Fruit fly (Drosophila melanogaster) whole organism, embryonic: Measurements from ENCODE around the gene pyx.
A peak's percentile ranks its signal among the peaks of the same experiment; 100 is the strongest.

ENCODE experiments used
- CG12155 ChIP-seq: fragments of 200-800 bp; sonication (Bioruptor generic); optimal IDR thresholded peaks from 3 replicates; lab custom pipeline; 2016; ENCODE audit warnings: missing biosample characterization, missing genetic modification characterization
- CG12236 ChIP-seq: fragments of 200-800 bp; sonication (Bioruptor generic); optimal IDR thresholded peaks from 2 replicates; lab custom pipeline; 2016; ENCODE audit warnings: missing biosample characterization, missing genetic modification characterization
- CG1233 ChIP-seq: fragments of 200-800 bp; sonication (Bioruptor generic); optimal IDR thresholded peaks from 4 replicates; lab custom pipeline; 2018; ENCODE audit warnings: missing biosample characterization, mild to moderate bottlenecking, missing genetic modification characterization
- CG12744 ChIP-seq: fragments of 200-800 bp; sonication (Bioruptor generic); optimal IDR thresholded peaks from 2 replicates; lab custom pipeline; 2016; ENCODE audit warnings: missing biosample characterization, missing genetic modification characterization
- CG13775 ChIP-seq: fragments of 200-800 bp; sonication (Bioruptor generic); optimal IDR thresholded peaks from 3 replicates; lab custom pipeline; 2017; ENCODE audit warnings: missing biosample characterization, mild to moderate bottlenecking, missing genetic modification characterization
- CG14441 ChIP-seq: fragments of 200-800 bp; sonication (Bioruptor generic); IDR thresholded peaks from 2 replicates; pipeline ENCODE4 v1.3.6; 2022; ENCODE audit warnings: missing biosample characterization, missing genetic modification characterization
- CG17328 ChIP-seq: fragments of 200-800 bp; sonication (Bioruptor generic); IDR thresholded peaks from 2 replicates; pipeline ENCODE4 v1.3.6; 2022; ENCODE audit warnings: missing biosample characterization, missing genetic modification characterization
- CG1832 ChIP-seq: fragments of 200-800 bp; sonication (Bioruptor generic); optimal IDR thresholded peaks from 2 replicates; lab custom pipeline; 2017; ENCODE audit warnings: missing biosample characterization, mild to moderate bottlenecking, missing genetic modification characterization, inconsistent platforms
- CG3065 ChIP-seq: fragments of 200-800 bp; sonication (Bioruptor generic); optimal IDR thresholded peaks from 2 replicates; lab custom pipeline; 2016; ENCODE audit warnings: missing biosample characterization, missing genetic modification characterization
- CG31365 ChIP-seq: fragments of 200-800 bp; sonication (Bioruptor generic); optimal IDR thresholded peaks from 2 replicates; lab custom pipeline; 2018; ENCODE audit warnings: missing biosample characterization, mild to moderate bottlenecking, missing genetic modification characterization
- CG33213 ChIP-seq: fragments of 200-800 bp; sonication (Bioruptor generic); optimal IDR thresholded peaks from 3 replicates; lab custom pipeline; 2016; ENCODE audit warnings: missing biosample characterization, missing genetic modification characterization
- CG6254 ChIP-seq: fragments of 200-800 bp; sonication (Bioruptor generic); optimal IDR thresholded peaks from 3 replicates; lab custom pipeline; 2017; ENCODE audit warnings: mild to moderate bottlenecking, missing biosample characterization, missing genetic modification reagents, missing genetic modification characterization
- CG7745 ChIP-seq: fragments of 200-800 bp; sonication (Bioruptor generic); optimal IDR thresholded peaks from 2 replicates; lab custom pipeline; 2018; ENCODE audit warnings: missing biosample characterization, mild to moderate bottlenecking, missing genetic modification characterization, moderate library complexity
- CG9797 ChIP-seq: fragments of 200-800 bp; sonication (Bioruptor generic); optimal IDR thresholded peaks from 3 replicates; lab custom pipeline; 2018; ENCODE audit warnings: missing biosample characterization, mild to moderate bottlenecking, missing genetic modification characterization
- D ChIP-seq, 2 experiments: fragments of 200-800 bp in 1 of 2; fragments of >200 bp in 1 of 2; sonication (Bioruptor generic) in 1 of 2; optimal IDR thresholded peaks; 2 replicates in 1 of 2; 3 replicates in 1 of 2; lab custom pipeline; 2017; ENCODE audit warnings: mild to moderate bottlenecking in 1 of 2, missing biosample characterization in 1 of 2, missing genetic modification characterization in 1 of 2, missing genetic modification reagents in 1 of 2
- Dll ChIP-seq: fragments of 200-800 bp; sonication (Bioruptor generic); IDR thresholded peaks from 4 replicates; pipeline ENCODE4 v1.3.6; 2022; ENCODE audit warnings: missing biosample characterization, missing genetic modification characterization; ENCODE audit not compliant: partially characterized antibody
- Fer1 ChIP-seq: fragments of 200-800 bp; sonication (Bioruptor generic); optimal IDR thresholded peaks from 2 replicates; lab custom pipeline; 2017; ENCODE audit warnings: missing biosample characterization, mild to moderate bottlenecking, missing genetic modification characterization
- Gug ChIP-seq: fragments of 200-800 bp; sonication (Bioruptor generic); IDR thresholded peaks from 4 replicates; pipeline ENCODE4 v1.3.6; 2022; ENCODE audit warnings: missing biosample characterization, missing genetic modification characterization
- HLH54F ChIP-seq: fragments of 200-800 bp; sonication (Bioruptor generic); optimal IDR thresholded peaks from 3 replicates; lab custom pipeline; 2016; ENCODE audit warnings: missing biosample characterization, missing genetic modification characterization
- HLHmδ ChIP-seq: fragments of 200-800 bp; sonication (Bioruptor generic); optimal IDR thresholded peaks from 2 replicates; lab custom pipeline; 2018; ENCODE audit warnings: missing biosample characterization, mild to moderate bottlenecking, missing genetic modification characterization, moderate library complexity
- Med ChIP-seq: fragments of 200-800 bp; sonication (Bioruptor generic); peaks from one replicate; lab custom pipeline; 2016; ENCODE audit warnings: missing biosample characterization, missing genetic modification characterization, mild to moderate bottlenecking, inconsistent platforms, moderate library complexity
- NC2β ChIP-seq: fragments of 200-800 bp; sonication (Bioruptor generic); optimal IDR thresholded peaks from 2 replicates; lab custom pipeline; 2016; ENCODE audit warnings: missing biosample characterization, missing genetic modification characterization
- Optix ChIP-seq: fragments of 200-800 bp; sonication (Bioruptor generic); IDR thresholded peaks from 3 replicates; pipeline ENCODE4 v1.3.6; 2022; ENCODE audit warnings: missing biosample characterization, missing genetic modification characterization
- Side ChIP-seq: fragments of 200-800 bp; sonication (Bioruptor generic); optimal IDR thresholded peaks from 2 replicates; lab custom pipeline; 2016; ENCODE audit warnings: missing biosample characterization, missing genetic modification characterization
- Ssrp ChIP-seq: fragments of 200-800 bp; sonication (Bioruptor generic); optimal IDR thresholded peaks from 2 replicates; lab custom pipeline; 2018; ENCODE audit warnings: missing biosample characterization, mild to moderate bottlenecking, missing genetic modification characterization, moderate library complexity
- bab2 ChIP-seq: fragments of 200-800 bp; sonication (Bioruptor generic); optimal IDR thresholded peaks from 2 replicates; lab custom pipeline; 2016; ENCODE audit warnings: missing biosample characterization, missing genetic modification characterization
- bigmax ChIP-seq: fragments of 200-800 bp; sonication (Bioruptor generic); optimal IDR thresholded peaks from 2 replicates; lab custom pipeline; 2018; ENCODE audit warnings: missing biosample characterization, mild to moderate bottlenecking, missing genetic modification characterization
- br ChIP-seq: fragments of >200 bp; optimal IDR thresholded peaks from 2 replicates; lab custom pipeline; 2017
- esg ChIP-seq: fragments of 200-800 bp; sonication (Bioruptor generic); conservative IDR thresholded peaks from 2 replicates; pipeline ENCODE4 v1.3.6; 2022; ENCODE audit warnings: missing biosample characterization, missing genetic modification characterization
- grn ChIP-seq: fragments of 200-800 bp; sonication (Bioruptor generic); optimal IDR thresholded peaks from 3 replicates; lab custom pipeline; 2017; ENCODE audit warnings: missing biosample characterization, missing genetic modification characterization
- hkb ChIP-seq, 2 experiments: fragments of 200-800 bp in 1 of 2; fragments of >200 bp in 1 of 2; sonication (Bioruptor generic) in 1 of 2; IDR thresholded peaks in 1 of 2; optimal IDR thresholded peaks in 1 of 2; 2 replicates each; pipeline versions ENCODE4 v1.3.6 to Lab custom; 2017 to 2022; ENCODE audit warnings: missing biosample characterization in 1 of 2, missing genetic modification characterization in 1 of 2
- kay ChIP-seq: fragments of 200-800 bp; sonication (Bioruptor generic); optimal IDR thresholded peaks from 2 replicates; lab custom pipeline; 2016; ENCODE audit warnings: missing biosample characterization, missing genetic modification characterization
- nerfin-2 ChIP-seq: fragments of 200-800 bp; sonication (Bioruptor generic); IDR thresholded peaks from 2 replicates; pipeline ENCODE4 v1.3.6; 2022; ENCODE audit warnings: missing biosample characterization, missing genetic modification characterization; ENCODE audit not compliant: partially characterized antibody
- pb ChIP-seq: fragments of 200-800 bp; sonication (Bioruptor generic); optimal IDR thresholded peaks from 3 replicates; lab custom pipeline; 2016; ENCODE audit warnings: missing biosample characterization, missing genetic modification characterization
- peb ChIP-seq: fragments of 200-800 bp; sonication (Bioruptor generic); IDR thresholded peaks from 2 replicates; pipeline ENCODE4 v1.3.6; 2022; ENCODE audit warnings: missing biosample characterization, missing genetic modification characterization
- pho ChIP-seq: fragments of 200-800 bp; sonication (Bioruptor generic); optimal IDR thresholded peaks from 2 replicates; lab custom pipeline; 2016; ENCODE audit warnings: missing biosample characterization, missing genetic modification characterization
- ranshi ChIP-seq: fragments of 200-800 bp; sonication (Bioruptor generic); IDR thresholded peaks from 2 replicates; pipeline ENCODE4 v1.3.6; 2022; ENCODE audit warnings: missing biosample characterization, missing genetic modification characterization
- repo ChIP-seq: fragments of 200-800 bp; sonication (Bioruptor generic); optimal IDR thresholded peaks from 2 replicates; lab custom pipeline; 2016; ENCODE audit warnings: missing biosample characterization, missing genetic modification characterization
- ro ChIP-seq: fragments of 200-800 bp; sonication (Bioruptor generic); IDR thresholded peaks from 2 replicates; pipeline ENCODE4 v1.3.6; 2022; ENCODE audit warnings: missing biosample characterization, missing genetic modification characterization
- schlank ChIP-seq: fragments of 200-800 bp; sonication (Bioruptor generic); optimal IDR thresholded peaks from 2 replicates; lab custom pipeline; 2018; ENCODE audit warnings: missing biosample characterization, mild to moderate bottlenecking, missing genetic modification characterization
- sens-2 ChIP-seq: fragments of 200-800 bp; sonication (Bioruptor generic); IDR thresholded peaks from 2 replicates; pipeline ENCODE4 v1.3.6; 2022; ENCODE audit warnings: missing biosample characterization, missing genetic modification characterization
- slou ChIP-seq: fragments of 200-800 bp; sonication (Bioruptor generic); optimal IDR thresholded peaks from 3 replicates; lab custom pipeline; 2016; ENCODE audit warnings: missing biosample characterization, missing genetic modification characterization
- so ChIP-seq: fragments of 200-800 bp; sonication (Bioruptor generic); IDR thresholded peaks from 3 replicates; pipeline ENCODE4 v1.3.6; 2022; ENCODE audit warnings: missing biosample characterization, missing genetic modification characterization
- sob ChIP-seq: fragments of 200-800 bp; sonication (Bioruptor generic); IDR thresholded peaks from 2 replicates; pipeline ENCODE4 v1.3.6; 2022; ENCODE audit warnings: missing biosample characterization, missing genetic modification characterization
- tap ChIP-seq: fragments of 200-800 bp; optimal IDR thresholded peaks from 3 replicates; lab custom pipeline; 2019; ENCODE audit warnings: missing biosample characterization, mild to moderate bottlenecking, missing genetic modification characterization, moderate library complexity
- tin ChIP-seq: fragments of 200-800 bp; sonication (Bioruptor generic); optimal IDR thresholded peaks from 3 replicates; lab custom pipeline; 2016; ENCODE audit warnings: missing biosample characterization, missing genetic modification characterization
- vfl ChIP-seq: fragments of 200-800 bp; sonication (Bioruptor generic); optimal IDR thresholded peaks from 2 replicates; lab custom pipeline; 2016; ENCODE audit warnings: missing biosample characterization, missing genetic modification characterization
- vnd ChIP-seq: fragments of 200-800 bp; sonication (Bioruptor generic); IDR thresholded peaks from 3 replicates; pipeline ENCODE4 v1.3.6; 2022; ENCODE audit warnings: missing biosample characterization, missing genetic modification characterization; ENCODE audit not compliant: partially characterized antibody
- wdn ChIP-seq: fragments of 200-800 bp; sonication (Bioruptor generic); IDR thresholded peaks from 2 replicates; pipeline ENCODE4 v1.3.6; 2022; ENCODE audit warnings: missing biosample characterization, missing genetic modification characterization

pyx gene

dm6 chr3L:199754-200596 is 22.9 kb downstream of the pyx start, which contains the start of the genes rno and mri (continued):
- TF ChIP-seq CG33213 (no peak), nerfin-2 (GFP tag; lab: Robert Waterston, UW) (peak; percentile 90), wdn (no peak), CG7745 (no peak), CG12744 (no peak), CG1832 (no peak), sob (GFP tag; lab: Robert Waterston, UW) (peak; percentile 69), CG9797 (GFP tag; lab: Kevin White, UChicago) (no peak), CG12155 (GFP tag; lab: Kevin White, UChicago) (peak; percentile 42), Fer1 (peak; percentile 16), Ssrp (tag; lab: Kevin White, UChicago) (peak; percentile 78), tin (GFP tag; lab: Kevin White, UChicago) (peak; percentile 58), sens-2 (GFP tag; lab: Robert Waterston, UW) (peak; percentile 35; the same call in 1 of the 2 replicates), tap (no peak), HLHmδ (GFP tag; lab: Kevin White, UChicago) (no peak), br (no peak), vfl (GFP tag; lab: Kevin White, UChicago) (no peak), slou (GFP tag; lab: Kevin White, UChicago) (no peak), Gug (GFP tag; lab: Robert Waterston, UW) (peak; percentile 58; the same call in 3 of the 4 replicates), vnd (GFP tag; lab: Robert Waterston, UW) (peak; percentile 94), ro (GFP tag; lab: Robert Waterston, UW) (no peak), Med (GFP tag; lab: Kevin White, UChicago) (peak; percentile 77), CG31365 (tag; lab: Kevin White, UChicago) (no peak), so (GFP tag; lab: Robert Waterston, UW) (peak; percentile 52; the same call in 1 of the 3 replicates), NC2β (GFP tag; lab: Kevin White, UChicago) (no peak), CG13775 (GFP tag; lab: Kevin White, UChicago) (peak; percentile 87), D (optimal IDR thresholded peaks at IDR 0.05; lab: Kevin White, UChicago) (no peak), D (GFP tag; optimal IDR thresholded peaks at IDR 0.05; lab: Kevin White, UChicago) (peak; percentile 41), grn (GFP tag; lab: Kevin White, UChicago) (no peak), Side (no peak), CG3065 (GFP tag; lab: Kevin White, UChicago) (no peak), CG12236 (GFP tag; lab: Kevin White, UChicago) (no peak), CG1233 (GFP tag; lab: Kevin White, UChicago) (peak; percentile 68), HLH54F (peak; percentile 27), hkb (optimal IDR thresholded peaks at IDR 0.05; lab: Kevin White, UChicago) (no peak), hkb (GFP tag; IDR thresholded peaks at IDR 0.05; lab: Robert Waterston, UW) (peak; percentile 66), repo (GFP tag; lab: Kevin White, UChicago) (no peak), bab2 (GFP tag; lab: Kevin White, UChicago) (peak; percentile 51), schlank (tag; lab: Kevin White, UChicago) (peak; percentile 25), ranshi (GFP tag; lab: Robert Waterston, UW) (peak; percentile 83), pb (GFP tag; lab: Kevin White, UChicago) (no peak), CG17328 (GFP tag; lab: Robert Waterston, UW) (peak; percentile 78), Dll (GFP tag; lab: Robert Waterston, UW) (peak; percentile 95), pho (GFP tag; lab: Kevin White, UChicago) (peak; percentile 48), CG14441 (peak; percentile 78), Optix (peak; percentile 30; the same call in 1 of the 3 replicates), bigmax (GFP tag; lab: Kevin White, UChicago) (no peak), CG6254 (no peak), peb (GFP tag; lab: Robert Waterston, UW) (peak; percentile 66; the same call in 1 of the 2 replicates), esg (GFP tag; lab: Robert Waterston, UW) (peak; percentile 72), kay (GFP tag; lab: Kevin White, UChicago) (peak; percentile 33)
